3 worm cellular contexts compared by ENCODE assay signal in genomic region chrII:13838403-13838802, ce11.
TF ChIP-seq lines count a peak whose summit lies in the region.

No protein-coding gene starts in this region.

TF ChIP-seq in whole organism, L4 larva, 104 proteins besides CTCF, POLR2A, EP300 and RAD21:
- TF ChIP-seq set-16 (GFP tag; IDR thresholded peaks at IDR 0.05; lab: Robert Waterston, UW) (peak; percentile 79), pqm-1 (tag; optimal IDR thresholded peaks at IDR 0.05; lab: Kevin White, UChicago) (no peak), F44E2.7 (GFP tag; IDR thresholded peaks at IDR 0.05; lab: Robert Waterston, UW) (peak; percentile 47; the same call in 1 of the 2 replicates), nhr-42 (GFP tag; IDR thresholded peaks at IDR 0.05; lab: Robert Waterston, UW) (0 out of 2 replicates have a peak, but pooled peaks have one; percentile 28)

TF ChIP-seq in whole organism, mixed stage, embryonic, 35 proteins besides CTCF, POLR2A, EP300 and RAD21:
- peak; percentile 53 for TF ChIP-seq zip-8 (tag; optimal IDR thresholded peaks at IDR 0.05; lab: Kevin White, UChicago)
- no peak for TF ChIP-seq ceh-39 (tag; optimal IDR thresholded peaks at IDR 0.05; lab: Kevin White, UChicago)

TF ChIP-seq in whole organism, young adult, 124 proteins besides CTCF, POLR2A, EP300 and RAD21:
- TF ChIP-seq unc-62 (GFP tag; optimal IDR thresholded peaks at IDR 0.05; lab: Kevin White, UChicago) (no peak), nhr-179 (tag; optimal IDR thresholded peaks at IDR 0.05; lab: Kevin White, UChicago) (no peak), F52B5.7 (tag; optimal IDR thresholded peaks at IDR 0.05; lab: Kevin White, UChicago) (no peak), egrh-3 (GFP tag; IDR thresholded peaks at IDR 0.05; lab: Robert Waterston, UW) (peak; percentile 26; the same call in 1 of the 2 replicates), T07F8.4 (tag; optimal IDR thresholded peaks at IDR 0.05; lab: Kevin White, UChicago) (no peak), F22D6.2 (tag; optimal IDR thresholded peaks at IDR 0.05; lab: Kevin White, UChicago) (no peak), ekl-4 (GFP tag; IDR thresholded peaks at IDR 0.05; lab: Robert Waterston, UW) (no peak), fkh-3 (tag; optimal IDR thresholded peaks at IDR 0.05; lab: Kevin White, UChicago) (no peak), zfh-2 (GFP tag; conservative IDR thresholded peaks at IDR 0.05; lab: Robert Waterston, UW) (peak; percentile 72)
